Fruit fly (Drosophila melanogaster): ENCODE data around the gene CG43672.

DNA sequence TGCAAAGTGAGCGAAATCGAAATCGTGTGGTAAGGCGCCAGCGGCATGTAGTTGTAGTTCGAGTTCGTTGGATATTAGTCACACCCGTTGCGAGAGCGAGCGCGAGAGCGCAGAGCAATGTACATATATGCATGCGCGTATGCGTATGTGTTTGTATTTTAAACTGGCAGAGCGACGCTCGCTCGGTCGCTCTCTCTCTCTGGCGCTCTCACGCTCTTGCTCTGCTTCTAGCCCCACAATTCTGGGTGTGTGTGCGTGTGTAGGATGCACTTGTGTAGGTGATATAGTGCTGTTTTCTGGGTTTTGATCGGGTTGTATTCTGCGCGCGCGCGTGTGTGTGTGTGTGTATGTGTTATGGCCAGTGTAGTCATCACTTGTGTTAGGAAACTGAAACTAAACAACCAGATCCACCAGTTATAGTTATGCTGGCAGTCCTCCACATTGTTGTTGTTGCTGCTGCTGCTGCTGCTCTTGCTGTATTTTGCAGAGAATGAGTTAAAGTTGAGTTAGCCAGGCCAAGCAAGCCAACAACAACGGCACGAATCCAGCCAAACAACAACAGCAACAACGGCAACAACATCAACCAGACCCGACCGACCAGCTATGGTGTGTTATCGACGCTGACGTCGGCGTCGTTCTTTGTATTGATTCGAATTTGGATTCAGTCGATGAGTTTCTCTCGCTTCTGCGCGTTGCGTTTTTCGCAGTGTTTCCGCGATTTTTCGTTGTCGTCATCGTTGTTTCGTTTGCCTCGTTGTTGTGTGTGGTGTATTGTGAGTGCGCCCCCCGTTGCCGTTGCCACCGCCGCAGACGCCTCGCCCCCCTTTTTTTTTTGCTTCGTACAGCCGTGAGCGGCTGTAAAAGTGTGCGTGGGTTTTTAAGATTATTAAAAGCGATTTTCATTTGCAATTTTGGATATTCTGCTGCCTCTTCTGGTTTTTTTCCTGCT, 39.2 kb downstream of the CG43672 start:
- TF ChIP-seq CTCF (optimal IDR thresholded peaks at IDR 0.05) (no peak), CG8478 (optimal IDR thresholded peaks at IDR 0.05) (no peak)
